Worm (Caenorhabditis elegans) whole organism, L4 larva: ENCODE measurements around the gene F09C8.1.
"Not testable (repeated sequence)": the region's sequence is repeated elsewhere in the genome, so short reads cannot be mapped to it uniquely, and the experiment has no call there.

Experiments
- F26F4.8 ChIP-seq: fragments of 200-800 bp; sonication (Bioruptor generic); conservative IDR thresholded peaks from 2 replicates; pipeline ENCODE4 v1.3.6; 2022; ENCODE audit warnings: missing genetic modification characterization, missing compliant biosample characterization
- F37D6.2 ChIP-seq: sonication (generic microtip); optimal IDR thresholded peaks from 2 replicates; lab custom pipeline; 2016; ENCODE audit warnings: mild to moderate bottlenecking, missing genetic modification characterization, missing compliant biosample characterization
- F44E2.7 ChIP-seq: fragments of 200-800 bp; sonication (Bioruptor generic); IDR thresholded peaks from 2 replicates; pipeline ENCODE4 v2.1.2; 2022; ENCODE audit warnings: missing genetic modification characterization, missing compliant biosample characterization
- F49E8.2 ChIP-seq: sonication (generic microtip); optimal IDR thresholded peaks from 2 replicates; lab custom pipeline; 2016; ENCODE audit warnings: missing compliant biosample characterization, mild to moderate bottlenecking, missing genetic modification characterization, borderline replicate concordance
- R02D3.7 ChIP-seq: fragments of 150-350 bp; sonication (generic microtip); optimal IDR thresholded peaks from 3 replicates; lab custom pipeline; 2014; ENCODE audit warnings: missing biosample characterization, missing genetic modification characterization
- T20F7.1 ChIP-seq: fragments of 200-800 bp; sonication (Bioruptor generic); optimal IDR thresholded peaks from 2 replicates; lab custom pipeline; 2018; ENCODE audit warnings: mild to moderate bottlenecking, missing genetic modification characterization, missing compliant biosample characterization
- T26A8.4 ChIP-seq: fragments of 200-800 bp; sonication (Bioruptor generic); IDR thresholded peaks from 2 replicates; pipeline ENCODE4 v1.3.6; 2022; ENCODE audit warnings: missing genetic modification characterization, missing compliant biosample characterization
- Y5F2A.4 ChIP-seq: fragments of 200-800 bp; sonication (Bioruptor generic); optimal IDR thresholded peaks from 2 replicates; lab custom pipeline; 2018; ENCODE audit warnings: mild to moderate bottlenecking, missing genetic modification characterization, missing compliant biosample characterization
- Y75B8A.6 ChIP-seq: fragments of 200-800 bp; sonication (Bioruptor generic); IDR thresholded peaks from 2 replicates; pipeline ENCODE4 v1.3.6; 2022; ENCODE audit warnings: missing genetic modification reagents, missing genetic modification characterization, missing compliant biosample characterization
- aha-1 ChIP-seq: fragments of 150-350 bp; peaks from one replicate; lab custom pipeline; 2014; ENCODE audit warnings: missing biosample characterization, missing genetic modification characterization
- aly-2 ChIP-seq: sonication (generic microtip); optimal IDR thresholded peaks from 2 replicates; lab custom pipeline; 2018; ENCODE audit warnings: missing biosample characterization, missing genetic modification characterization
- ceh-28 ChIP-seq: fragments of 150-350 bp; optimal IDR thresholded peaks from 2 replicates; lab custom pipeline; 2014; ENCODE audit warnings: missing biosample characterization, missing genetic modification reagents, missing genetic modification characterization
- ceh-32 ChIP-seq: sonication (generic microtip); optimal IDR thresholded peaks from 2 replicates; lab custom pipeline; 2016; ENCODE audit warnings: mild to moderate bottlenecking, missing genetic modification characterization, missing compliant biosample characterization; ENCODE audit not compliant: poor library complexity
- cey-2 ChIP-seq: sonication (generic microtip); optimal IDR thresholded peaks from 3 replicates; lab custom pipeline; 2017; ENCODE audit warnings: missing genetic modification characterization, mild to moderate bottlenecking, missing compliant biosample characterization, antibody characterized with exemption, borderline replicate concordance; ENCODE audit not compliant: insufficient read depth
- daf-19 ChIP-seq: fragments of 200-800 bp; sonication (Bioruptor generic); conservative IDR thresholded peaks from 2 replicates; pipeline ENCODE4 v1.3.6; 2022; ENCODE audit warnings: missing genetic modification characterization, missing compliant biosample characterization
- dmd-6 ChIP-seq: fragments of 200-800 bp; sonication (Bioruptor generic); IDR thresholded peaks from 2 replicates; pipeline ENCODE4 v1.3.6; 2022; ENCODE audit warnings: missing genetic modification reagents, missing genetic modification characterization, missing compliant biosample characterization
- dmd-8 ChIP-seq: fragments of 200-800 bp; sonication (Bioruptor generic); IDR thresholded peaks from 2 replicates; pipeline ENCODE4 v1.3.6; 2022; ENCODE audit warnings: missing genetic modification characterization, missing compliant biosample characterization
- dmd-9 ChIP-seq: fragments of 200-800 bp; sonication (Bioruptor generic); IDR thresholded peaks from 2 replicates; pipeline ENCODE4 v1.3.6; 2022; ENCODE audit warnings: missing genetic modification reagents, missing genetic modification characterization, missing compliant biosample characterization
- dpl-1 ChIP-seq: fragments of 150-350 bp; optimal IDR thresholded peaks from 2 replicates; lab custom pipeline; 2014; ENCODE audit warnings: missing biosample characterization, missing genetic modification reagents, missing genetic modification characterization
- fkh-10 ChIP-seq: fragments of 150-350 bp; optimal IDR thresholded peaks from 2 replicates; lab custom pipeline; 2014; ENCODE audit warnings: missing biosample characterization, missing genetic modification reagents, missing genetic modification characterization
- gei-8 ChIP-seq: fragments of 200-800 bp; sonication (Bioruptor generic); optimal IDR thresholded peaks from 2 replicates; lab custom pipeline; 2018; ENCODE audit warnings: mild to moderate bottlenecking, missing genetic modification characterization, missing compliant biosample characterization
- hlh-11 ChIP-seq: fragments of 200-800 bp; sonication (Bioruptor generic); optimal IDR thresholded peaks from 2 replicates; lab custom pipeline; 2018; ENCODE audit warnings: mild to moderate bottlenecking, missing genetic modification characterization, missing compliant biosample characterization
- hlh-30 ChIP-seq: sonication (generic microtip); optimal IDR thresholded peaks from 2 replicates; lab custom pipeline; 2017; ENCODE audit warnings: antibody characterized with exemption, mild to moderate bottlenecking, missing genetic modification characterization, missing compliant biosample characterization; ENCODE audit not compliant: insufficient read depth
- lim-7 ChIP-seq: fragments of 200-800 bp; sonication (Bioruptor generic); IDR thresholded peaks from 2 replicates; pipeline ENCODE4 v1.3.6; 2022; ENCODE audit warnings: missing genetic modification characterization, missing compliant biosample characterization
- lin-1 ChIP-seq: fragments of 200-800 bp; sonication (Bioruptor generic); IDR thresholded peaks from 2 replicates; pipeline ENCODE4 v1.3.6; 2022; ENCODE audit warnings: missing genetic modification reagents, missing genetic modification characterization, missing compliant biosample characterization
- lin-13 ChIP-seq: fragments of 150-350 bp; optimal IDR thresholded peaks from 2 replicates; lab custom pipeline; 2014; ENCODE audit warnings: missing biosample characterization, missing genetic modification reagents, missing genetic modification characterization
- lin-29 ChIP-seq: fragments of 200-800 bp; sonication (Bioruptor generic); IDR thresholded peaks from 2 replicates; pipeline ENCODE4 v1.3.6; 2022; ENCODE audit warnings: missing genetic modification reagents, missing genetic modification characterization, missing compliant biosample characterization
- lir-3 ChIP-seq: sonication (generic microtip); optimal IDR thresholded peaks from 2 replicates; lab custom pipeline; 2016; ENCODE audit warnings: mild to moderate bottlenecking, missing genetic modification characterization, missing compliant biosample characterization
- lsy-2 ChIP-seq, 2 experiments: fragments of 150-350 bp in 1 of 2; sonication (generic microtip) in 1 of 2; optimal IDR thresholded peaks; 2 replicates each; lab custom pipeline; 2014 to 2017; ENCODE audit warnings: missing biosample characterization in 2 of 2, missing genetic modification characterization in 2 of 2
- mdl-1 ChIP-seq, 2 experiments: fragments of 150-350 bp in 1 of 2; sonication (generic microtip) in 1 of 2; optimal IDR thresholded peaks; 2 replicates each; lab custom pipeline; 2014 to 2017; ENCODE audit warnings: missing biosample characterization in 2 of 2, missing genetic modification characterization in 2 of 2
- mdt-29 ChIP-seq: fragments of 200-800 bp; sonication (Bioruptor generic); IDR thresholded peaks from 2 replicates; pipeline ENCODE4 v1.3.6; 2022; ENCODE audit warnings: missing genetic modification reagents, missing genetic modification characterization, missing compliant biosample characterization
- mep-1 ChIP-seq: fragments of 150-350 bp; sonication (generic microtip); optimal IDR thresholded peaks from 3 replicates; lab custom pipeline; 2014; ENCODE audit warnings: missing biosample characterization, missing genetic modification characterization
- mxl-3 ChIP-seq: fragments of 200-800 bp; sonication (Bioruptor generic); optimal IDR thresholded peaks from 2 replicates; lab custom pipeline; 2018; ENCODE audit warnings: mild to moderate bottlenecking, missing genetic modification characterization, missing compliant biosample characterization
- nhr-41 ChIP-seq: fragments of 200-800 bp; sonication (Bioruptor generic); IDR thresholded peaks from 2 replicates; pipeline ENCODE4 v1.3.6; 2022; ENCODE audit warnings: missing genetic modification reagents, missing genetic modification characterization, missing compliant biosample characterization
- nhr-48 ChIP-seq: sonication (generic microtip); optimal IDR thresholded peaks from 2 replicates; lab custom pipeline; 2016; ENCODE audit warnings: mild to moderate bottlenecking, missing genetic modification characterization, missing compliant biosample characterization
- nhr-6 ChIP-seq: fragments of 150-350 bp; optimal IDR thresholded peaks from 2 replicates; lab custom pipeline; 2014; ENCODE audit warnings: missing biosample characterization, missing genetic modification characterization
- pha-4 ChIP-seq, 2 experiments: fragments of 150-350 bp in 1 of 2; fragments of 200-800 bp in 1 of 2; sonication (Bioruptor generic) in 1 of 2; IDR thresholded peaks in 1 of 2; optimal IDR thresholded peaks in 1 of 2; 2 replicates each; pipeline versions ENCODE4 v1.3.6 to Lab custom; 2014 to 2022; ENCODE audit warnings: missing genetic modification characterization in 2 of 2, missing genetic modification reagents in 2 of 2, missing biosample characterization in 1 of 2, missing compliant biosample characterization in 1 of 2
- php-3 ChIP-seq: fragments of 200-800 bp; sonication (Bioruptor generic); IDR thresholded peaks from 2 replicates; pipeline ENCODE4 v1.3.6; 2022; ENCODE audit warnings: missing genetic modification reagents, missing genetic modification characterization, missing compliant biosample characterization
- set-16 ChIP-seq: fragments of 200-800 bp; sonication (Bioruptor generic); IDR thresholded peaks from 2 replicates; pipeline ENCODE4 v1.3.6; 2022; ENCODE audit warnings: missing genetic modification reagents, missing genetic modification characterization, missing compliant biosample characterization
- snpc-1.2 ChIP-seq: fragments of 200-800 bp; sonication (Bioruptor generic); IDR thresholded peaks from 2 replicates; pipeline ENCODE4 v1.3.6; 2022; ENCODE audit warnings: missing genetic modification reagents, missing genetic modification characterization, missing compliant biosample characterization
- spr-1 ChIP-seq: sonication (generic microtip); optimal IDR thresholded peaks from 2 replicates; lab custom pipeline; 2016; ENCODE audit warnings: mild to moderate bottlenecking, missing genetic modification characterization, missing compliant biosample characterization
- spr-3 ChIP-seq: fragments of 200-800 bp; sonication (Bioruptor generic); optimal IDR thresholded peaks from 2 replicates; lab custom pipeline; 2018; ENCODE audit warnings: mild to moderate bottlenecking, missing genetic modification characterization, missing compliant biosample characterization
- tra-1 ChIP-seq: fragments of 200-800 bp; sonication (Bioruptor generic); IDR thresholded peaks from 2 replicates; pipeline ENCODE4 v1.3.6; 2022; ENCODE audit warnings: missing genetic modification reagents, missing genetic modification characterization, missing compliant biosample characterization
- unc-39 ChIP-seq: sonication (generic microtip); optimal IDR thresholded peaks from 2 replicates; lab custom pipeline; 2017; ENCODE audit warnings: missing biosample characterization, missing genetic modification characterization
- unc-62 ChIP-seq, 3 experiments: fragments of 150-350 bp in 1 of 3; sonication (generic microtip); optimal IDR thresholded peaks in 2 of 3; peaks in 1 of 3; 1 replicate in 1 of 3; 2 replicates in 2 of 3; lab custom pipeline; 2014 to 2017; ENCODE audit warnings: missing biosample characterization in 3 of 3, missing genetic modification characterization in 3 of 3, missing genetic modification reagents in 3 of 3, missing genotype in 1 of 3

Gene F09C8.1

DNA sequence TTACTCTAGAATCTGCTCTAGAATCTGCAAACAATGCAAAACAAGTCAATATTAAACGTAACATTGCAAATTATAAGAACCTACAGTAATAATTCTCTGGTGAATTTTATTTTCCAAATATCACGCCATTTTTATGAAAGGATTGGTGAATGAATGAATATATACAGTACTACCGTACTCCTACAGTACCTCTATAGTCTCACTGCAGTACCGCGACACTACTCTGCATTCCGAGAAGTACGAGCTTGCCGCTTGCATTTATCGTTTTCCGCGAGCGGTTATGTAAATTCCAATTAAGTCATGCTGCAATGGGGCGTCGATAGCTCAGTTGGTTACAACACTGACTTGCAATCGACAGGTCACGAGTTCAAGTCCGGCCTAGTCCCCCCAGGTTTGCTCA is 49.0 kb upstream of the F09C8.1 start, which contains the start of gene F23A7.4:
TSS of gene F23A7.4 (plus strand) at position 301 of the 400 bp plus-strand sequence.
- not testable (repeated sequence) for TF ChIP-seq Y75B8A.6 (GFP tag; lab: Robert Waterston, UW); T20F7.1 (GFP tag; lab: Kevin White, UChicago); spr-1 (tag; lab: Kevin White, UChicago)

DNA sequence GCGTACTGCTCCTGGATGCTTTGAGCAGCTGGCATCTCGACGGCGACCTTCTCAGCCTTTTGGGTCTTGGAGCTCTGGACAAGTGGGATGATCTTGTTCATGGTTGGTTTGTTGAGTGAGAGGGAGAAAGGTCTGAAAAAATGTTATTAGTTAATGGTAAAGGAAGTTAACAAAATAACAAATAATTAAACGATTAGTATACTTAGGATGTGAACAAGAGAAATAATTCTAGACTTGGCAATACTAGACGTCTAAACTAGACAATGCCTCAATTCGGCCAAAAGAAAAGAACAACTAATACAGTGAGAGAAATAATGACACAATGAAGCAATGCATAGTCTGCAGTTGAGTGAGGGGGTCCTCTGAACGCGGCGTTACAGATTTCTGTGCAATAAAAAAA is 47.2 kb upstream of the F09C8.1 start, which contains the start of gene R11.4:
TSS of gene R11.4 (minus strand) at position 101 of the 400 bp plus-strand sequence.
- TF ChIP-seq set-16 (GFP tag; lab: Robert Waterston, UW) (peak; percentile 24; the same call in 1 of the 2 replicates), nhr-41 (GFP tag; lab: Robert Waterston, UW) (no peak)

DNA sequence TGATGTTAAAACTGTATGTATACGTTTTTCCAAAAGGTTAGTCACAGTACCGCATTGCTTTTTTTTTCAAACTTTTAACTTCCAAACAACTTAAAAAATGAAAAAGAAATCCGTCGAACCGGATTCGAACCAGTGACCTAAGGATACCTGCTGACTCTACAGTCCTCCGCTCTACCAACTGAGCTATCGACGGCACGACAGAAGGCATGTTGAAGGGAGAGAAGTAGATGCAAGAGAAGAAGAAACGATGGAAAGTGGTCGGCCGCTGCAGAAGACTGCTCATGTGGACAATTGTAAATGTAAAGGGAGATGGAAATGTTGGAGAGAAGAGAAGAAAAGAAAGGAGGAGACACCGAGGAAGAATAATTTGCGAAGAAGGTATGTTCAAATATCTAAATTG is 46.3 kb upstream of the F09C8.1 start:
- TF ChIP-seq dmd-9 (GFP tag; lab: Robert Waterston, UW) (peak; percentile 86), cey-2 (tag; lab: Kevin White, UChicago) (peak; percentile 47), mdt-29 (peak; percentile 78), T26A8.4 (peak; percentile 95), dmd-6 (GFP tag; lab: Robert Waterston, UW) (peak; percentile 89), nhr-41 (GFP tag; lab: Robert Waterston, UW) (peak; percentile 70; the same call in 1 of the 2 replicates), nhr-6 (tag; lab: Kevin White, UChicago) (peak; percentile 90), daf-19 (GFP tag; lab: Robert Waterston, UW) (peak; percentile 85), F49E8.2 (peak; percentile 39), ceh-28 (tag; lab: Kevin White, UChicago) (no peak), F37D6.2 (tag; lab: Kevin White, UChicago) (peak; percentile 93), unc-62 (GFP tag; optimal IDR thresholded peaks at IDR 0.05 in 1 of 2; lab: Kevin White, UChicago) (peak; percentile 2 to 59), unc-62 (tag; optimal IDR thresholded peaks at IDR 0.05; lab: Kevin White, UChicago) (no peak), unc-39 (tag; lab: Kevin White, UChicago) (no peak), fkh-10 (GFP tag; lab: Kevin White, UChicago) (peak; percentile 44), hlh-11 (tag; lab: Kevin White, UChicago) (peak; percentile 85), lin-29 (GFP tag; lab: Robert Waterston, UW) (peak; percentile 87), F44E2.7 (peak; percentile 91), dmd-8 (GFP tag; lab: Robert Waterston, UW) (peak; percentile 97), Y5F2A.4 (GFP tag; lab: Kevin White, UChicago) (peak; percentile 87), dpl-1 (GFP tag; lab: Kevin White, UChicago) (peak; percentile 59), R02D3.7 (tag; lab: Kevin White, UChicago) (no peak), spr-3 (GFP tag; lab: Kevin White, UChicago) (peak; percentile 78), lim-7 (GFP tag; lab: Robert Waterston, UW) (peak; percentile 96), tra-1 (GFP tag; lab: Robert Waterston, UW) (peak; percentile 93), mxl-3 (peak; percentile 75), gei-8 (GFP tag; lab: Kevin White, UChicago) (peak; percentile 57), mdl-1 (tag; optimal IDR thresholded peaks at IDR 0.05; lab: Kevin White, UChicago) (peak in 1 of 2 experiments; percentile 28), ceh-32 (tag; lab: Kevin White, UChicago) (peak; percentile 66), aha-1 (tag; lab: Kevin White, UChicago) (peak; percentile 99), lin-1 (peak; percentile 90), lir-3 (peak; percentile 79), aly-2 (no peak), snpc-1.2 (GFP tag; lab: Robert Waterston, UW) (peak; percentile 88), nhr-48 (tag; lab: Kevin White, UChicago) (peak; percentile 76), hlh-30 (tag; lab: Kevin White, UChicago) (peak; percentile 93), lsy-2 (tag; optimal IDR thresholded peaks at IDR 0.05; lab: Kevin White, UChicago) (peak; percentile 71 to 80), mep-1 (peak; percentile 93), pha-4 (GFP tag; IDR thresholded peaks at IDR 0.05; lab: Robert Waterston, UW) (peak; percentile 98), pha-4 (tag; optimal IDR thresholded peaks at IDR 0.05; lab: Kevin White, UChicago) (no peak), F26F4.8 (GFP tag; lab: Robert Waterston, UW) (peak; percentile 91), lin-13 (GFP tag; lab: Kevin White, UChicago) (peak; percentile 80), php-3 (GFP tag; lab: Robert Waterston, UW) (peak; percentile 79)
